Worm (Caenorhabditis elegans): Measurements from ENCODE around the gene Y66D12A.7.

The Y66D12A.7 gene

ce11 chrIII:11579380-11579779 lies 898 bp downstream of the Y66D12A.7 start:
- TF ChIP-seq unc-62 (GFP tag; optimal IDR thresholded peaks at IDR 0.05), result no peak

ce11 chrIII:11573921-11574320 lies 6.4 kb downstream of the Y66D12A.7 start, which contains the start of gene Y66D12A.8:
TSS of gene Y66D12A.8 (plus strand) at chrIII:11574221.
- no peak for TF ChIP-seq unc-62 (GFP tag; optimal IDR thresholded peaks at IDR 0.05)

ce11 chrIII:11567837-11568236 lies 12.4 kb downstream of the Y66D12A.7 start, which contains the start of gene psme-3:
TSS of gene psme-3 (plus strand) at chrIII:11568137.
- no peak for TF ChIP-seq unc-62 (GFP tag; optimal IDR thresholded peaks at IDR 0.05)

- TF ChIP-seq unc-62 (GFP tag; optimal IDR thresholded peaks at IDR 0.05), result no peak
Observed at ce11 chrIII:11565602-11566001, 14.7 kb downstream of the Y66D12A.7 start, which contains the start of gene Y66D12A.10. TSS of gene Y66D12A.10 (plus strand) at chrIII:11565874.

- TF ChIP-seq unc-62 (GFP tag; optimal IDR thresholded peaks at IDR 0.05), result no peak
Observed at ce11 chrIII:11563417-11563949, 16.8 kb downstream of the Y66D12A.7 start, which contains the start of gene Y66D12A.11. TSS of gene Y66D12A.11 (plus strand) at chrIII:11563467.

ce11 chrIII:11561597-11561996 lies 18.7 kb downstream of the Y66D12A.7 start:
- no peak for TF ChIP-seq unc-62 (GFP tag; optimal IDR thresholded peaks at IDR 0.05)

ce11 chrIII:11560504-11561202 lies 19.6 kb downstream of the Y66D12A.7 start, which contains the start of gene ztf-29:
TSS of gene ztf-29 (plus strand) at chrIII:11561152.
- TF ChIP-seq unc-62 (GFP tag; optimal IDR thresholded peaks at IDR 0.05), result no peak

ce11 chrIII:11559677-11560076 lies 20.6 kb downstream of the Y66D12A.7 start:
- TF ChIP-seq unc-62 (GFP tag; optimal IDR thresholded peaks at IDR 0.05), result no peak

ce11 chrIII:11558251-11558650 lies 22.0 kb downstream of the Y66D12A.7 start:
- no peak for TF ChIP-seq unc-62 (GFP tag; optimal IDR thresholded peaks at IDR 0.05)

- TF ChIP-seq unc-62 (GFP tag; optimal IDR thresholded peaks at IDR 0.05), result no peak
Observed at ce11 chrIII:11556860-11557259, 23.4 kb downstream of the Y66D12A.7 start.

- TF ChIP-seq unc-62 (GFP tag; optimal IDR thresholded peaks at IDR 0.05), result no peak
Observed at ce11 chrIII:11554701-11555111, 25.6 kb downstream of the Y66D12A.7 start.

ce11 chrIII:11548070-11548469 lies 32.2 kb downstream of the Y66D12A.7 start, which contains the start of gene Y66D12A.13:
TSS of gene Y66D12A.13 (plus strand) at chrIII:11548370.
- TF ChIP-seq unc-62 (GFP tag; optimal IDR thresholded peaks at IDR 0.05), result no peak

- no peak for TF ChIP-seq unc-62 (GFP tag; optimal IDR thresholded peaks at IDR 0.05)
Observed at ce11 chrIII:11544947-11545346, 35.3 kb downstream of the Y66D12A.7 start.

ce11 chrIII:11535453-11535852 lies 44.8 kb downstream of the Y66D12A.7 start:
- TF ChIP-seq unc-62 (GFP tag; optimal IDR thresholded peaks at IDR 0.05), result no peak

ce11 chrIII:11534624-11535079 lies 45.6 kb downstream of the Y66D12A.7 start, which contains the start of gene nrps-1:
TSS of gene nrps-1 (plus strand) at chrIII:11534674.
- no peak for TF ChIP-seq unc-62 (GFP tag; optimal IDR thresholded peaks at IDR 0.05)
